Fruit fly (Drosophila melanogaster): ENCODE data around the gene Spag1.

Spag1 gene

dm6 chr3R:26989802-26990509 is 42.3 kb downstream of the Spag1 start, which contains the start of gene CG31076 (continued):
- peak; percentile 70 for TF ChIP-seq CG2678 (tag; optimal IDR thresholded peaks at IDR 0.05)
- TF ChIP-seq grn (GFP tag; optimal IDR thresholded peaks at IDR 0.05): no peak
- TF ChIP-seq Fer3 (tag; optimal IDR thresholded peaks at IDR 0.05): peak; percentile 14
- peak; percentile 30 for TF ChIP-seq CG15514 (GFP tag; optimal IDR thresholded peaks at IDR 0.05)
- peak; percentile 35 for TF ChIP-seq CoRest (tag; optimal IDR thresholded peaks at IDR 0.05)
- no peak for TF ChIP-seq CG17829 (tag; optimal IDR thresholded peaks at IDR 0.05)
- TF ChIP-seq CG11398 (GFP tag; optimal IDR thresholded peaks at IDR 0.05): no peak
- TF ChIP-seq prd (optimal IDR thresholded peaks at IDR 0.05): no peak
- peak; percentile 37; the same call in 1 of the 3 replicates for TF ChIP-seq prd (GFP tag; IDR thresholded peaks at IDR 0.05)
- TF ChIP-seq Atf3 (GFP tag; optimal IDR thresholded peaks at IDR 0.05): no peak
- TF ChIP-seq CG10543 (GFP tag; optimal IDR thresholded peaks at IDR 0.05): peak; percentile 47
- no peak for TF ChIP-seq nerfin-2 (GFP tag; IDR thresholded peaks at IDR 0.05; ENCODE audit: partially characterized antibody)
- TF ChIP-seq ftz-f1 (GFP tag; optimal IDR thresholded peaks at IDR 0.05): peak; percentile 89
- TF ChIP-seq CG5953 (GFP tag; IDR thresholded peaks at IDR 0.05): no peak
- peak; percentile 42 for TF ChIP-seq CG13296 (GFP tag; optimal IDR thresholded peaks at IDR 0.05)
- peak; percentile 9 for TF ChIP-seq CG34376 (GFP tag; optimal IDR thresholded peaks at IDR 0.05)
- TF ChIP-seq HLH3B (GFP tag; IDR thresholded peaks at IDR 0.05): peak; percentile 42
- TF ChIP-seq CG7839 (tag; optimal IDR thresholded peaks at IDR 0.05): peak; percentile 51
- peak; percentile 31; the same call in 1 of the 2 replicates for TF ChIP-seq CG6689 (GFP tag; IDR thresholded peaks at IDR 0.05)
- peak; percentile 35 for TF ChIP-seq CG30403 (GFP tag; optimal IDR thresholded peaks at IDR 0.05)
- TF ChIP-seq mam (GFP tag; optimal IDR thresholded peaks at IDR 0.05): peak; percentile 9
- TF ChIP-seq Hr3 (GFP tag; optimal IDR thresholded peaks at IDR 0.05): no peak
- no peak for TF ChIP-seq CG1647 (GFP tag; optimal IDR thresholded peaks at IDR 0.05)
- peak; percentile 18 for TF ChIP-seq Hmr (GFP tag; optimal IDR thresholded peaks at IDR 0.05)
- no peak for TF ChIP-seq CG18011 (GFP tag; optimal IDR thresholded peaks at IDR 0.05)
- TF ChIP-seq Neu2 (GFP tag; optimal IDR thresholded peaks at IDR 0.05; ENCODE audit: borderline replicate concordance): no peak
- no peak for TF ChIP-seq hb (GFP tag; IDR thresholded peaks at IDR 0.05; ENCODE audit: partially characterized antibody)
- TF ChIP-seq Xbp1 (GFP tag; optimal IDR thresholded peaks at IDR 0.05): peak; percentile 11
- TF ChIP-seq D19A (tag; optimal IDR thresholded peaks at IDR 0.05): peak; percentile 86
- peak; percentile 91 for TF ChIP-seq CG10979 (tag; optimal IDR thresholded peaks at IDR 0.05)
- TF ChIP-seq otp (GFP tag; IDR thresholded peaks at IDR 0.05): no peak
- TF ChIP-seq Nf-YC (tag; optimal IDR thresholded peaks at IDR 0.05): peak; percentile 31
- TF ChIP-seq CG6654 (GFP tag; optimal IDR thresholded peaks at IDR 0.05): no peak
- no peak for TF ChIP-seq Fer2 (tag; optimal IDR thresholded peaks at IDR 0.05)
- no peak for TF ChIP-seq lov (optimal IDR thresholded peaks at IDR 0.05)
- TF ChIP-seq lov (GFP tag; IDR thresholded peaks at IDR 0.05): no peak
- peak; percentile 10 for TF ChIP-seq CG18476 (GFP tag; optimal IDR thresholded peaks at IDR 0.05)
- no peak for TF ChIP-seq CG11456 (GFP tag; IDR thresholded peaks at IDR 0.05)
- TF ChIP-seq CG13424 (tag; optimal IDR thresholded peaks at IDR 0.05): peak; percentile 49
- TF ChIP-seq sens-2 (GFP tag; IDR thresholded peaks at IDR 0.05): no peak
- peak; percentile 49 for TF ChIP-seq Ptx1 (GFP tag; IDR thresholded peaks at IDR 0.05)
- TF ChIP-seq dmrt99B (tag; optimal IDR thresholded peaks at IDR 0.05): peak; percentile 66
- TF ChIP-seq Ets65A (GFP tag): peak; percentile 55
- TF ChIP-seq Max (GFP tag; optimal IDR thresholded peaks at IDR 0.05): peak; percentile 30
- peak in 1 of 2 experiments; percentile 63 for TF ChIP-seq Hr51 (GFP tag; optimal IDR thresholded peaks at IDR 0.05)
- TF ChIP-seq CG14667 (GFP tag; IDR thresholded peaks at IDR 0.05): peak; percentile 19; the same call in 1 of the 2 replicates
- TF ChIP-seq Oli (tag; optimal IDR thresholded peaks at IDR 0.05): peak; percentile 34
- TF ChIP-seq CG8944 (GFP tag; optimal IDR thresholded peaks at IDR 0.05): no peak
- peak; percentile 92 for TF ChIP-seq D19B (GFP tag; optimal IDR thresholded peaks at IDR 0.05)
